Fruit fly (Drosophila melanogaster) whole organism, adult: Measurements from ENCODE around the gene Ent2.

Experiments used
- CG11617 ChIP-seq: fragments of 200-800 bp; sonication (Bioruptor generic); optimal IDR thresholded peaks from 2 replicates; lab custom pipeline; 2017; ENCODE audit warnings: mild to moderate bottlenecking, missing biosample characterization, missing genetic modification reagents, missing genetic modification characterization
- CG12768 ChIP-seq: fragments of 200-800 bp; sonication (Bioruptor generic); optimal IDR thresholded peaks from 2 replicates; lab custom pipeline; 2017; ENCODE audit warnings: missing biosample characterization, missing genetic modification characterization, mild to moderate bottlenecking, moderate library complexity, missing genetic modification reagents
- CG14711 ChIP-seq: fragments of 200-800 bp; sonication (Bioruptor generic); optimal IDR thresholded peaks from 2 replicates; lab custom pipeline; 2018; ENCODE audit warnings: missing biosample characterization, mild to moderate bottlenecking, missing genetic modification characterization, moderate library complexity
- CG1620 ChIP-seq: fragments of 200-800 bp; sonication (Bioruptor generic); optimal IDR thresholded peaks from 2 replicates; lab custom pipeline; 2016; ENCODE audit warnings: missing biosample characterization, missing genetic modification characterization
- CG33017 ChIP-seq: fragments of 200-800 bp; sonication (Bioruptor generic); optimal IDR thresholded peaks from 2 replicates; lab custom pipeline; 2018; ENCODE audit warnings: missing biosample characterization, mild to moderate bottlenecking, missing genetic modification characterization, moderate library complexity
- CG5204 ChIP-seq: fragments of 200-800 bp; sonication (Bioruptor generic); optimal IDR thresholded peaks from 2 replicates; lab custom pipeline; 2016; ENCODE audit warnings: missing biosample characterization, missing genetic modification characterization
- CG7045 ChIP-seq: fragments of 200-800 bp; sonication (Bioruptor generic); optimal IDR thresholded peaks from 2 replicates; lab custom pipeline; 2017; ENCODE audit warnings: missing biosample characterization, mild to moderate bottlenecking, missing genetic modification characterization
- CG7101 ChIP-seq: fragments of 200-800 bp; sonication (Bioruptor generic); optimal IDR thresholded peaks from 2 replicates; lab custom pipeline; 2018; ENCODE audit warnings: missing biosample characterization, mild to moderate bottlenecking, missing genetic modification characterization, moderate library complexity
- Clk ChIP-seq: fragments of 200-800 bp; sonication (Bioruptor generic); optimal IDR thresholded peaks from 2 replicates; lab custom pipeline; 2017; ENCODE audit warnings: missing biosample characterization, missing genetic modification characterization
- Crg-1 ChIP-seq: fragments of 200-800 bp; sonication (Bioruptor generic); optimal IDR thresholded peaks from 2 replicates; lab custom pipeline; 2016; ENCODE audit warnings: missing biosample characterization, missing genetic modification characterization
- Hr96 ChIP-seq: fragments of 200-800 bp; sonication (Bioruptor generic); optimal IDR thresholded peaks from 2 replicates; lab custom pipeline; 2016; ENCODE audit warnings: missing biosample characterization, missing genetic modification characterization
- Mnt ChIP-seq: fragments of 200-800 bp; sonication (Bioruptor generic); optimal IDR thresholded peaks from 2 replicates; lab custom pipeline; 2016; ENCODE audit warnings: missing biosample characterization, mild to moderate bottlenecking, missing genetic modification characterization
- bab1 ChIP-seq: fragments of 200-800 bp; sonication (Bioruptor generic); optimal IDR thresholded peaks from 3 replicates; lab custom pipeline; 2019; ENCODE audit warnings: missing biosample characterization, mild to moderate bottlenecking, missing genetic modification characterization, moderate library complexity
- cic ChIP-seq: fragments of 200-800 bp; sonication (Bioruptor generic); optimal IDR thresholded peaks from 2 replicates; lab custom pipeline; 2017; ENCODE audit warnings: missing biosample characterization, mild to moderate bottlenecking, missing genetic modification characterization, moderate library complexity
- cnc ChIP-seq, 2 experiments: fragments of >200 bp; optimal IDR thresholded peaks; 2 replicates each; lab custom pipeline; 2017
- kay ChIP-seq: fragments of 200-800 bp; sonication (Bioruptor generic); peaks from one replicate; lab custom pipeline; 2016; ENCODE audit warnings: missing biosample characterization, missing genetic modification characterization, borderline replicate concordance
- ovo ChIP-seq: fragments of 200-800 bp; sonication (Bioruptor generic); optimal IDR thresholded peaks from 2 replicates; lab custom pipeline; 2016; ENCODE audit warnings: missing biosample characterization, missing genetic modification characterization
- pad ChIP-seq: fragments of 200-800 bp; sonication (Bioruptor generic); optimal IDR thresholded peaks from 3 replicates; lab custom pipeline; 2017; ENCODE audit warnings: missing biosample characterization, missing genetic modification characterization, mild to moderate bottlenecking, moderate library complexity, missing genetic modification reagents
- tj ChIP-seq: fragments of 200-800 bp; sonication (Bioruptor generic); optimal IDR thresholded peaks from 3 replicates; lab custom pipeline; 2017; ENCODE audit warnings: missing biosample characterization, mild to moderate bottlenecking, missing genetic modification characterization, moderate library complexity
- toe ChIP-seq: fragments of 200-800 bp; sonication (Bioruptor generic); optimal IDR thresholded peaks from 2 replicates; lab custom pipeline; 2016; ENCODE audit warnings: missing biosample characterization, missing genetic modification characterization

The Ent2 gene

dm6 chr2L:6566020-6566687 is 4.0 kb downstream of the Ent2 start, which contains the start of gene CG13766:
TSS of gene CG13766 (minus strand) at chr2L:6566181.
- TF ChIP-seq bab1 (GFP tag; lab: Kevin White, UChicago) (peak; percentile 9), cnc (optimal IDR thresholded peaks at IDR 0.05; lab: Kevin White, UChicago) (no peak)

dm6 chr2L:6579045-6579444 is 16.9 kb downstream of the Ent2 start:
- no peak for TF ChIP-seq pad (GFP tag; lab: Kevin White, UChicago)
- no peak for TF ChIP-seq bab1 (GFP tag; lab: Kevin White, UChicago)
- TF ChIP-seq cnc (optimal IDR thresholded peaks at IDR 0.05; lab: Kevin White, UChicago), result no peak
- no peak for TF ChIP-seq toe (GFP tag; lab: Kevin White, UChicago)
- no peak for TF ChIP-seq CG33017 (tag; lab: Kevin White, UChicago)
- no peak for TF ChIP-seq ovo
- no peak for TF ChIP-seq cic (GFP tag; lab: Kevin White, UChicago)
- no peak for TF ChIP-seq Hr96 (GFP tag; lab: Kevin White, UChicago)
- no peak for TF ChIP-seq Mnt (GFP tag; lab: Kevin White, UChicago)
- TF ChIP-seq CG1620 (GFP tag; lab: Kevin White, UChicago), result no peak

dm6 chr2L:6584346-6584745 is 22.2 kb downstream of the Ent2 start:
- TF ChIP-seq Crg-1 (GFP tag; lab: Kevin White, UChicago), result no peak
- no peak for TF ChIP-seq Mnt (GFP tag; lab: Kevin White, UChicago)
- no peak for TF ChIP-seq CG1620 (GFP tag; lab: Kevin White, UChicago)
- no peak for TF ChIP-seq CG11617
- no peak for TF ChIP-seq cnc (optimal IDR thresholded peaks at IDR 0.05; lab: Kevin White, UChicago)

- TF ChIP-seq pad (GFP tag; lab: Kevin White, UChicago) (no peak), toe (GFP tag; lab: Kevin White, UChicago) (no peak), tj (no peak), cnc (optimal IDR thresholded peaks at IDR 0.05; lab: Kevin White, UChicago) (no peak), bab1 (GFP tag; lab: Kevin White, UChicago) (no peak), CG33017 (tag; lab: Kevin White, UChicago) (no peak), CG12768 (GFP tag; lab: Kevin White, UChicago) (no peak), CG11617 (no peak), Crg-1 (GFP tag; lab: Kevin White, UChicago) (no peak), cic (GFP tag; lab: Kevin White, UChicago) (no peak), Hr96 (GFP tag; lab: Kevin White, UChicago) (no peak), CG7045 (GFP tag; lab: Kevin White, UChicago) (no peak), ovo (no peak), CG7101 (tag; lab: Kevin White, UChicago) (no peak), CG5204 (GFP tag; lab: Kevin White, UChicago) (no peak), Clk (no peak), CG1620 (GFP tag; lab: Kevin White, UChicago) (no peak), CG14711 (tag; lab: Kevin White, UChicago) (no peak), Mnt (GFP tag; lab: Kevin White, UChicago) (no peak)
These were observed 32.9 kb downstream of the Ent2 start for dm6 chr2L:6595027-6595426.

- TF ChIP-seq CG33017 (tag; lab: Kevin White, UChicago), result peak; percentile 90
- TF ChIP-seq cic (GFP tag; lab: Kevin White, UChicago), result peak; percentile 47
- peak; percentile 92 for TF ChIP-seq CG7045 (GFP tag; lab: Kevin White, UChicago)
- TF ChIP-seq bab1 (GFP tag; lab: Kevin White, UChicago), result no peak
- TF ChIP-seq Crg-1 (GFP tag; lab: Kevin White, UChicago), result peak; percentile 5
- no peak for TF ChIP-seq cnc (optimal IDR thresholded peaks at IDR 0.05; lab: Kevin White, UChicago)
- TF ChIP-seq Mnt (GFP tag; lab: Kevin White, UChicago), result peak; percentile 54
- TF ChIP-seq toe (GFP tag; lab: Kevin White, UChicago), result peak; percentile 87
- TF ChIP-seq Hr96 (GFP tag; lab: Kevin White, UChicago), result peak; percentile 77
- TF ChIP-seq tj, result peak; percentile 40
- peak; percentile 75 for TF ChIP-seq kay (GFP tag; lab: Kevin White, UChicago)
- peak; percentile 63 for TF ChIP-seq CG14711 (tag; lab: Kevin White, UChicago)
- TF ChIP-seq Clk, result peak; percentile 84
- TF ChIP-seq CG7101 (tag; lab: Kevin White, UChicago), result peak; percentile 82
- peak; percentile 70 for TF ChIP-seq CG11617
- TF ChIP-seq CG5204 (GFP tag; lab: Kevin White, UChicago), result peak; percentile 90
- TF ChIP-seq ovo, result no peak
- TF ChIP-seq CG12768 (GFP tag; lab: Kevin White, UChicago), result peak; percentile 93
- peak; percentile 18 for TF ChIP-seq CG1620 (GFP tag; lab: Kevin White, UChicago)
- TF ChIP-seq pad (GFP tag; lab: Kevin White, UChicago), result peak; percentile 54
These were observed 38.9 kb downstream of the Ent2 start, which contains the start of gene Dpp10 for dm6 chr2L:6601018-6601505. TSS of gene Dpp10 (minus strand) at chr2L:6601068.

dm6 chr2L:6610683-6611373 is 48.7 kb downstream of the Ent2 start, which contains the start of gene CG11050:
TSS of gene CG11050 (plus strand) at chr2L:6611011.
- TF ChIP-seq pad (GFP tag; lab: Kevin White, UChicago), result peak; percentile 3
- TF ChIP-seq CG12768 (GFP tag; lab: Kevin White, UChicago), result no peak
- peak; percentile 10 for TF ChIP-seq toe (GFP tag; lab: Kevin White, UChicago)
- TF ChIP-seq CG33017 (tag; lab: Kevin White, UChicago), result peak; percentile 6
- TF ChIP-seq bab1 (GFP tag; lab: Kevin White, UChicago), result peak; percentile 90
- peak; percentile 67 for TF ChIP-seq tj
- peak; percentile 66 for TF ChIP-seq cic (GFP tag; lab: Kevin White, UChicago)
- TF ChIP-seq Crg-1 (GFP tag; lab: Kevin White, UChicago), result peak; percentile 60
- peak; percentile 77 for TF ChIP-seq Mnt (GFP tag; lab: Kevin White, UChicago)
- peak; percentile 50 for TF ChIP-seq CG7101 (tag; lab: Kevin White, UChicago)
- peak; percentile 19 for TF ChIP-seq CG11617
- TF ChIP-seq cnc (optimal IDR thresholded peaks at IDR 0.05; lab: Kevin White, UChicago), result no peak
- peak; percentile 27 for TF ChIP-seq Clk
- TF ChIP-seq kay (GFP tag; lab: Kevin White, UChicago), result peak; percentile 100
- TF ChIP-seq Hr96 (GFP tag; lab: Kevin White, UChicago), result peak; percentile 33
- TF ChIP-seq CG7045 (GFP tag; lab: Kevin White, UChicago), result peak; percentile 65
- TF ChIP-seq ovo, result peak; percentile 63
- TF ChIP-seq CG5204 (GFP tag; lab: Kevin White, UChicago), result peak; percentile 13
- TF ChIP-seq CG14711 (tag; lab: Kevin White, UChicago), result peak; percentile 28
- peak; percentile 68 for TF ChIP-seq CG1620 (GFP tag; lab: Kevin White, UChicago)
